Fruit fly (Drosophila melanogaster) whole organism, embryonic: ENCODE data around the gene CG17027.

Experiments used
- CG10462 ChIP-seq: fragments of 200-800 bp; sonication (Bioruptor generic); optimal IDR thresholded peaks from 2 replicates; lab custom pipeline; 2016; ENCODE audit warnings: missing biosample characterization, missing genetic modification characterization
- CG13296 ChIP-seq: fragments of 200-800 bp; sonication (Bioruptor generic); optimal IDR thresholded peaks from 3 replicates; lab custom pipeline; 2018; ENCODE audit warnings: missing biosample characterization, mild to moderate bottlenecking, missing genetic modification characterization
- CG14441 ChIP-seq: fragments of 200-800 bp; sonication (Bioruptor generic); IDR thresholded peaks from 2 replicates; pipeline ENCODE4 v1.3.6; 2022; ENCODE audit warnings: missing biosample characterization, missing genetic modification characterization
- CG15073 ChIP-seq: fragments of 200-800 bp; sonication (Bioruptor generic); optimal IDR thresholded peaks from 2 replicates; lab custom pipeline; 2016; ENCODE audit warnings: missing biosample characterization, missing genetic modification characterization
- CG16779 ChIP-seq: fragments of 200-800 bp; sonication (Bioruptor generic); IDR thresholded peaks from 2 replicates; pipeline ENCODE4 v1.3.6; 2022; ENCODE audit warnings: missing biosample characterization, missing genetic modification characterization
- CG18011 ChIP-seq: fragments of 200-800 bp; sonication (Bioruptor generic); optimal IDR thresholded peaks from 2 replicates; lab custom pipeline; 2017; ENCODE audit warnings: missing biosample characterization, missing genetic modification characterization, mild to moderate bottlenecking, moderate library complexity, missing genotype
- CG2875 ChIP-seq: fragments of 200-800 bp; sonication (Bioruptor generic); optimal IDR thresholded peaks from 2 replicates; lab custom pipeline; 2017; ENCODE audit warnings: missing biosample characterization, mild to moderate bottlenecking, missing genetic modification characterization, missing genetic modification reagents
- CG30020 ChIP-seq: fragments of 200-800 bp; optimal IDR thresholded peaks from 2 replicates; lab custom pipeline; 2019; ENCODE audit warnings: missing biosample characterization, mild to moderate bottlenecking, missing genetic modification characterization, moderate library complexity
- CG30403 ChIP-seq: fragments of 200-800 bp; sonication (Bioruptor generic); optimal IDR thresholded peaks from 3 replicates; lab custom pipeline; 2016; ENCODE audit warnings: missing biosample characterization, missing genetic modification characterization
- CG42726 ChIP-seq: fragments of 200-800 bp; sonication (Bioruptor generic); IDR thresholded peaks from 2 replicates; pipeline ENCODE4 v1.3.6; 2022; ENCODE audit warnings: missing biosample characterization, missing genetic modification characterization; ENCODE audit not compliant: partially characterized antibody
- CG6791 ChIP-seq: fragments of 200-800 bp; sonication (Bioruptor generic); IDR thresholded peaks from 3 replicates; pipeline ENCODE4 v1.3.6; 2022; ENCODE audit warnings: missing biosample characterization, missing genetic modification characterization; ENCODE audit not compliant: partially characterized antibody
- CG7372 ChIP-seq: fragments of 200-800 bp; sonication (Bioruptor generic); IDR thresholded peaks from 2 replicates; pipeline ENCODE4 v1.3.6; 2022; ENCODE audit warnings: missing biosample characterization, missing genetic modification characterization
- CG7786 ChIP-seq: fragments of 200-800 bp; sonication (Bioruptor generic); optimal IDR thresholded peaks from 2 replicates; lab custom pipeline; 2016; ENCODE audit warnings: missing biosample characterization, missing genetic modification characterization
- CG7963 ChIP-seq: fragments of 200-800 bp; sonication (Bioruptor generic); IDR thresholded peaks from 3 replicates; pipeline ENCODE4 v1.3.6; 2022; ENCODE audit warnings: missing biosample characterization, missing genetic modification characterization; ENCODE audit not compliant: partially characterized antibody
- CG9609 ChIP-seq: fragments of 200-800 bp; sonication (Bioruptor generic); optimal IDR thresholded peaks from 3 replicates; lab custom pipeline; 2016; ENCODE audit warnings: missing biosample characterization, missing genetic modification characterization
- CG9797 ChIP-seq: fragments of 200-800 bp; sonication (Bioruptor generic); optimal IDR thresholded peaks from 3 replicates; lab custom pipeline; 2018; ENCODE audit warnings: missing biosample characterization, mild to moderate bottlenecking, missing genetic modification characterization
- CrebB ChIP-seq: fragments of 200-800 bp; sonication (Bioruptor generic); optimal IDR thresholded peaks from 3 replicates; lab custom pipeline; 2018; ENCODE audit warnings: missing biosample characterization, mild to moderate bottlenecking, missing genetic modification characterization
- Deaf1 ChIP-seq: fragments of 200-800 bp; optimal IDR thresholded peaks from 3 replicates; lab custom pipeline; 2019; ENCODE audit warnings: missing biosample characterization, mild to moderate bottlenecking, missing genetic modification characterization, moderate library complexity
- Dp ChIP-seq: fragments of 200-800 bp; sonication (Bioruptor generic); optimal IDR thresholded peaks from 2 replicates; lab custom pipeline; 2018; ENCODE audit warnings: missing biosample characterization, mild to moderate bottlenecking, missing genetic modification characterization, moderate library complexity
- E2f1 ChIP-seq: fragments of 200-800 bp; sonication (Bioruptor generic); IDR thresholded peaks from 2 replicates; pipeline ENCODE4 v1.3.6; 2022; ENCODE audit warnings: missing biosample characterization, missing genetic modification characterization
- E2f2 ChIP-seq: fragments of 200-800 bp; sonication (Bioruptor generic); IDR thresholded peaks from 2 replicates; pipeline ENCODE4 v1.3.6; 2022; ENCODE audit warnings: missing biosample characterization, missing genetic modification characterization
- H2.0 ChIP-seq: fragments of 200-800 bp; sonication (Bioruptor generic); IDR thresholded peaks from 2 replicates; pipeline ENCODE4 v1.3.6; 2022; ENCODE audit warnings: missing biosample characterization, missing genetic modification characterization
- Hr78 ChIP-seq, 2 experiments: fragments of 200-800 bp in 1 of 2; fragments of >200 bp in 1 of 2; sonication (Bioruptor generic) in 1 of 2; optimal IDR thresholded peaks; 2 replicates each; lab custom pipeline; 2017 to 2019; ENCODE audit warnings: missing biosample characterization in 2 of 2, missing genetic modification characterization in 2 of 2, mild to moderate bottlenecking in 1 of 2, moderate library complexity in 1 of 2
- Med ChIP-seq: fragments of 200-800 bp; sonication (Bioruptor generic); peaks from one replicate; lab custom pipeline; 2016; ENCODE audit warnings: missing biosample characterization, missing genetic modification characterization, mild to moderate bottlenecking, inconsistent platforms, moderate library complexity
- NC2β ChIP-seq: fragments of 200-800 bp; sonication (Bioruptor generic); optimal IDR thresholded peaks from 2 replicates; lab custom pipeline; 2016; ENCODE audit warnings: missing biosample characterization, missing genetic modification characterization
- Pdp1 ChIP-seq, 2 experiments: fragments of 200-800 bp; sonication (Bioruptor generic); optimal IDR thresholded peaks; 3 replicates each; lab custom pipeline; 2016; ENCODE audit warnings: missing biosample characterization in 2 of 2, missing genetic modification characterization in 2 of 2, mild to moderate bottlenecking in 1 of 2, moderate library complexity in 1 of 2
- Rx ChIP-seq: fragments of 200-800 bp; sonication (Bioruptor generic); IDR thresholded peaks from 2 replicates; pipeline ENCODE4 v1.3.6; 2022; ENCODE audit warnings: missing biosample characterization, missing genetic modification characterization
- Taf1 ChIP-seq: fragments of 200-800 bp; sonication (Bioruptor generic); IDR thresholded peaks from 2 replicates; pipeline ENCODE4 v1.3.6; 2022; ENCODE audit warnings: missing biosample characterization, missing genetic modification characterization
- aop ChIP-seq: fragments of 200-800 bp; sonication (Bioruptor generic); IDR thresholded peaks from 2 replicates; pipeline ENCODE4 v1.3.6; 2022; ENCODE audit warnings: missing biosample characterization, missing genetic modification characterization
- bsh ChIP-seq, 2 experiments: fragments of 200-800 bp; sonication (Bioruptor generic); optimal IDR thresholded peaks; 2 replicates each; lab custom pipeline; 2017 to 2018; ENCODE audit warnings: mild to moderate bottlenecking in 2 of 2, missing biosample characterization in 2 of 2, missing genetic modification characterization in 2 of 2, moderate library complexity in 1 of 2
- chinmo ChIP-seq: fragments of 200-800 bp; sonication (Bioruptor generic); IDR thresholded peaks from 4 replicates; pipeline ENCODE4 v1.3.6; 2022; ENCODE audit warnings: missing biosample characterization, missing genetic modification characterization; ENCODE audit not compliant: partially characterized antibody
- crol ChIP-seq: fragments of 200-800 bp; sonication (Bioruptor generic); IDR thresholded peaks from 2 replicates; pipeline ENCODE4 v1.3.6; 2022; ENCODE audit warnings: missing biosample characterization, missing genetic modification characterization
- crp ChIP-seq, 2 experiments: fragments of 200-800 bp; sonication (Bioruptor generic); optimal IDR thresholded peaks; 2 replicates in 1 of 2; 3 replicates in 1 of 2; lab custom pipeline; 2017; ENCODE audit warnings: missing biosample characterization in 2 of 2, missing genetic modification characterization in 2 of 2, mild to moderate bottlenecking in 1 of 2, moderate library complexity in 1 of 2
- dimm ChIP-seq: fragments of 200-800 bp; sonication (Bioruptor generic); IDR thresholded peaks from 2 replicates; pipeline ENCODE4 v1.3.6; 2022; ENCODE audit warnings: missing biosample characterization, missing genetic modification characterization
- disco-r ChIP-seq: fragments of 200-800 bp; sonication (Bioruptor generic); optimal IDR thresholded peaks from 2 replicates; lab custom pipeline; 2016; ENCODE audit warnings: missing biosample characterization, missing genetic modification characterization
- exex ChIP-seq: fragments of 200-800 bp; sonication (Bioruptor generic); optimal IDR thresholded peaks from 4 replicates; lab custom pipeline; 2018; ENCODE audit warnings: missing biosample characterization, mild to moderate bottlenecking, missing genetic modification characterization, moderate library complexity
- mam ChIP-seq: fragments of 200-800 bp; sonication (Bioruptor generic); optimal IDR thresholded peaks from 3 replicates; lab custom pipeline; 2016; ENCODE audit warnings: missing biosample characterization, missing genetic modification characterization
- mirr ChIP-seq: fragments of 200-800 bp; sonication (Bioruptor generic); optimal IDR thresholded peaks from 3 replicates; lab custom pipeline; 2018; ENCODE audit warnings: missing biosample characterization, mild to moderate bottlenecking, missing genetic modification characterization
- pb ChIP-seq: fragments of 200-800 bp; sonication (Bioruptor generic); optimal IDR thresholded peaks from 3 replicates; lab custom pipeline; 2016; ENCODE audit warnings: missing biosample characterization, missing genetic modification characterization
- sd ChIP-seq: fragments of 200-800 bp; sonication (Bioruptor generic); optimal IDR thresholded peaks from 3 replicates; lab custom pipeline; 2018; ENCODE audit warnings: missing biosample characterization, mild to moderate bottlenecking, missing genetic modification characterization, moderate library complexity
- sim ChIP-seq: fragments of 200-800 bp; sonication (Bioruptor generic); IDR thresholded peaks from 2 replicates; pipeline ENCODE4 v1.3.6; 2022; ENCODE audit warnings: missing biosample characterization, missing genetic modification characterization
- slp2 ChIP-seq: fragments of 200-800 bp; sonication (Bioruptor generic); optimal IDR thresholded peaks from 2 replicates; lab custom pipeline; 2016; ENCODE audit warnings: missing biosample characterization, missing genetic modification characterization

The CG17027 gene

dm6 chr3L:15978224-15978623 lies 1.7 kb upstream of the CG17027 start, which contains the start of gene CG17028:
CG17028 (plus strand) TSS chr3L:15978524.
- TF ChIP-seq sd (tag; lab: Kevin White, UChicago) (peak; percentile 22), CG30020 (tag; lab: Kevin White, UChicago) (no peak), disco-r (GFP tag; lab: Kevin White, UChicago) (no peak), mirr (GFP tag; lab: Kevin White, UChicago) (peak; percentile 66), sim (no peak), exex (peak; percentile 48)

- TF ChIP-seq Hr78 (GFP tag; optimal IDR thresholded peaks at IDR 0.05; lab: Kevin White, UChicago) (peak in 1 of 2 experiments; percentile 16), CG14441 (GFP tag; lab: Robert Waterston, UW) (0 out of 2 replicates have a peak, but pooled peaks have one; percentile 10), CG18011 (GFP tag; lab: Kevin White, UChicago) (no peak), CG7963 (0 out of 3 replicates have a peak, but pooled peaks have one; percentile 19), Pdp1 (GFP tag; optimal IDR thresholded peaks at IDR 0.05; lab: Kevin White, UChicago) (peak in 1 of 2 experiments; percentile 8)
Observed at dm6 chr3L:15979240-15979639, 660 bp upstream of the CG17027 start.

dm6 chr3L:15981403-15981802 lies 1.5 kb downstream of the CG17027 start:
- TF ChIP-seq crp (GFP tag; optimal IDR thresholded peaks at IDR 0.05; lab: Kevin White, UChicago) (peak in 1 of 2 experiments; percentile 48), Dp (GFP tag; lab: Kevin White, UChicago) (peak; percentile 36), Taf1 (GFP tag; lab: Robert Waterston, UW) (no peak), E2f2 (GFP tag; lab: Robert Waterston, UW) (peak; percentile 66), chinmo (peak; percentile 62; the same call in 1 of the 4 replicates), CrebB (tag; lab: Kevin White, UChicago) (no peak), crol (GFP tag; lab: Robert Waterston, UW) (no peak), E2f1 (GFP tag; lab: Robert Waterston, UW) (0 out of 2 replicates have a peak, but pooled peaks have one; percentile 7)

- TF ChIP-seq Rx (GFP tag; lab: Robert Waterston, UW) (peak; percentile 38), CG9797 (no peak), Med (peak; percentile 20), CG42726 (GFP tag; lab: Robert Waterston, UW) (0 out of 2 replicates have a peak, but pooled peaks have one; percentile 51), CG16779 (GFP tag; lab: Robert Waterston, UW) (peak; percentile 44; the same call in 1 of the 2 replicates), CG6791 (GFP tag; lab: Robert Waterston, UW) (0 out of 3 replicates have a peak, but pooled peaks have one; percentile 13)
Observed at dm6 chr3L:15982148-15982547, 2.2 kb downstream of the CG17027 start.

dm6 chr3L:15982783-15983432 lies 3.0 kb downstream of the CG17027 start, which contains the start of the genes brm and Arl1:
brm (minus strand) TSS chr3L:15982869.
Arl1 (plus strand) TSS chr3L:15983135.
- TF ChIP-seq H2.0 (GFP tag; lab: Robert Waterston, UW) (peak; percentile 99), CG10462 (GFP tag; lab: Kevin White, UChicago) (peak; percentile 89), CG9609 (peak; percentile 84), CG13296 (GFP tag; lab: Kevin White, UChicago) (peak; percentile 98), mam (GFP tag; lab: Kevin White, UChicago) (peak; percentile 93), CG30403 (GFP tag; lab: Kevin White, UChicago) (peak; percentile 98), CG15073 (GFP tag; lab: Kevin White, UChicago) (peak; percentile 82), E2f1 (GFP tag; lab: Robert Waterston, UW) (peak; percentile 99), CG7372 (GFP tag; lab: Robert Waterston, UW) (peak; percentile 100), pb (GFP tag; lab: Kevin White, UChicago) (peak; percentile 30), aop (GFP tag; lab: Robert Waterston, UW) (peak; percentile 96), CG7786 (GFP tag; lab: Kevin White, UChicago) (peak; percentile 86), bsh (GFP tag; optimal IDR thresholded peaks at IDR 0.05; lab: Kevin White, UChicago) (peak; percentile 80 to 98), NC2β (peak; percentile 71), slp2 (peak; percentile 62), CG2875 (GFP tag; lab: Kevin White, UChicago) (peak; percentile 82), dimm (GFP tag; lab: Robert Waterston, UW) (peak; percentile 96), Deaf1 (peak; percentile 86)
